Fruit fly (Drosophila melanogaster) whole organism, embryonic: ENCODE results near the gene Send2.

Experiments used
- Atf6 ChIP-seq: fragments of 200-800 bp; sonication (Bioruptor generic); IDR thresholded peaks from 2 replicates; pipeline ENCODE4 v1.3.6; 2022; ENCODE audit warnings: missing biosample characterization, missing genetic modification characterization
- CG10959 ChIP-seq: fragments of 200-800 bp; sonication (Bioruptor generic); IDR thresholded peaks from 2 replicates; pipeline ENCODE4 v1.3.6; 2022; ENCODE audit warnings: missing biosample characterization, missing genetic modification characterization
- CG12659 ChIP-seq: fragments of 200-800 bp; sonication (Bioruptor generic); optimal IDR thresholded peaks from 3 replicates; lab custom pipeline; 2017; ENCODE audit warnings: mild to moderate bottlenecking, missing biosample characterization, missing genetic modification reagents, missing genetic modification characterization
- CG12942 ChIP-seq: fragments of 200-800 bp; sonication (Bioruptor generic); optimal IDR thresholded peaks from 3 replicates; lab custom pipeline; 2016; ENCODE audit warnings: missing biosample characterization, missing genetic modification characterization
- CG13123 ChIP-seq: fragments of 200-800 bp; sonication (Bioruptor generic); optimal IDR thresholded peaks from 2 replicates; lab custom pipeline; 2016; ENCODE audit warnings: missing biosample characterization, missing genetic modification characterization
- CG14860 ChIP-seq: fragments of 200-800 bp; sonication (Bioruptor generic); IDR thresholded peaks from 3 replicates; pipeline ENCODE4 v1.3.6; 2022; ENCODE audit warnings: missing biosample characterization, missing genetic modification characterization; ENCODE audit not compliant: partially characterized antibody
- CG15269 ChIP-seq: fragments of 200-800 bp; sonication (Bioruptor generic); optimal IDR thresholded peaks from 2 replicates; lab custom pipeline; 2018; ENCODE audit warnings: missing biosample characterization, mild to moderate bottlenecking, missing genetic modification characterization, moderate library complexity
- CG16815 ChIP-seq: fragments of 200-800 bp; sonication (Bioruptor generic); optimal IDR thresholded peaks from 3 replicates; lab custom pipeline; 2017; ENCODE audit warnings: missing biosample characterization, mild to moderate bottlenecking, missing genetic modification characterization
- CG17829 ChIP-seq: fragments of 200-800 bp; optimal IDR thresholded peaks from 2 replicates; lab custom pipeline; 2019; ENCODE audit warnings: missing biosample characterization, mild to moderate bottlenecking, missing genetic modification characterization, moderate library complexity
- CG2889 ChIP-seq: fragments of 200-800 bp; sonication (Bioruptor generic); IDR thresholded peaks from 3 replicates; pipeline ENCODE4 v1.3.6; 2022; ENCODE audit warnings: missing biosample characterization, missing genetic modification characterization
- CG32532 ChIP-seq: fragments of 200-800 bp; sonication (Bioruptor generic); IDR thresholded peaks from 2 replicates; pipeline ENCODE4 v1.3.6; 2022; ENCODE audit warnings: missing biosample characterization, missing genetic modification characterization
- CG4282 ChIP-seq: fragments of 200-800 bp; sonication (Bioruptor generic); optimal IDR thresholded peaks from 2 replicates; lab custom pipeline; 2016; ENCODE audit warnings: missing biosample characterization, missing genetic modification characterization
- CG8924 ChIP-seq: fragments of 200-800 bp; optimal IDR thresholded peaks from 3 replicates; lab custom pipeline; 2019; ENCODE audit warnings: missing biosample characterization, mild to moderate bottlenecking, missing genetic modification characterization, moderate library complexity
- Dref ChIP-seq: fragments of 200-800 bp; sonication (Bioruptor generic); IDR thresholded peaks from 2 replicates; pipeline ENCODE4 v1.3.6; 2022; ENCODE audit warnings: missing biosample characterization, missing genetic modification characterization
- ERR ChIP-seq: fragments of 200-800 bp; sonication (Bioruptor generic); optimal IDR thresholded peaks from 2 replicates; lab custom pipeline; 2016; ENCODE audit warnings: missing biosample characterization, missing genetic modification characterization
- Hand ChIP-seq: fragments of 200-800 bp; sonication (Bioruptor generic); optimal IDR thresholded peaks from 2 replicates; lab custom pipeline; 2017; ENCODE audit warnings: mild to moderate bottlenecking, missing biosample characterization, missing genetic modification reagents, missing genetic modification characterization
- HmgZ ChIP-seq: fragments of 200-800 bp; sonication (Bioruptor generic); optimal IDR thresholded peaks from 2 replicates; lab custom pipeline; 2018; ENCODE audit warnings: missing biosample characterization, mild to moderate bottlenecking, missing genetic modification characterization
- Hsf ChIP-seq: fragments of 200-800 bp; sonication (Bioruptor generic); optimal IDR thresholded peaks from 3 replicates; lab custom pipeline; 2016; ENCODE audit warnings: missing biosample characterization, missing genetic modification characterization
- MESR4 ChIP-seq: fragments of 200-800 bp; sonication (Bioruptor generic); optimal IDR thresholded peaks from 2 replicates; lab custom pipeline; 2018; ENCODE audit warnings: missing biosample characterization, mild to moderate bottlenecking, missing genetic modification characterization, moderate library complexity
- Mad ChIP-seq: fragments of 200-800 bp; sonication (Bioruptor generic); optimal IDR thresholded peaks from 2 replicates; lab custom pipeline; 2016; ENCODE audit warnings: missing biosample characterization, missing genetic modification characterization
- Med ChIP-seq: fragments of 200-800 bp; sonication (Bioruptor generic); peaks from one replicate; lab custom pipeline; 2016; ENCODE audit warnings: missing biosample characterization, missing genetic modification characterization, mild to moderate bottlenecking, inconsistent platforms, moderate library complexity
- Oli ChIP-seq: fragments of 200-800 bp; sonication (Bioruptor generic); optimal IDR thresholded peaks from 2 replicates; lab custom pipeline; 2018; ENCODE audit warnings: missing biosample characterization, mild to moderate bottlenecking, missing genetic modification characterization, moderate library complexity
- Poxn ChIP-seq: fragments of 200-800 bp; sonication (Bioruptor generic); IDR thresholded peaks from 2 replicates; pipeline ENCODE4 v1.3.6; 2022; ENCODE audit warnings: missing biosample characterization, missing genetic modification characterization
- Ptx1 ChIP-seq: fragments of 200-800 bp; sonication (Bioruptor generic); IDR thresholded peaks from 2 replicates; pipeline ENCODE4 v1.3.6; 2022; ENCODE audit warnings: missing biosample characterization, missing genetic modification characterization
- Ssrp ChIP-seq: fragments of 200-800 bp; sonication (Bioruptor generic); optimal IDR thresholded peaks from 2 replicates; lab custom pipeline; 2018; ENCODE audit warnings: missing biosample characterization, mild to moderate bottlenecking, missing genetic modification characterization, moderate library complexity
- Xrp1 ChIP-seq: fragments of 200-800 bp; sonication (Bioruptor generic); IDR thresholded peaks from 2 replicates; pipeline ENCODE4 v1.3.6; 2022; ENCODE audit warnings: missing biosample characterization, missing genetic modification characterization
- aop ChIP-seq: fragments of 200-800 bp; sonication (Bioruptor generic); IDR thresholded peaks from 2 replicates; pipeline ENCODE4 v1.3.6; 2022; ENCODE audit warnings: missing biosample characterization, missing genetic modification characterization
- az2 ChIP-seq: fragments of 200-800 bp; sonication (Bioruptor generic); optimal IDR thresholded peaks from 3 replicates; lab custom pipeline; 2016; ENCODE audit warnings: missing biosample characterization, missing genetic modification characterization
- bbx ChIP-seq: fragments of 200-800 bp; sonication (Bioruptor generic); IDR thresholded peaks from 2 replicates; pipeline ENCODE4 v1.3.6; 2022; ENCODE audit warnings: missing biosample characterization, missing genetic modification characterization; ENCODE audit not compliant: partially characterized antibody
- btn ChIP-seq: fragments of 200-800 bp; sonication (Bioruptor generic); optimal IDR thresholded peaks from 2 replicates; lab custom pipeline; 2016; ENCODE audit warnings: missing biosample characterization, missing genetic modification characterization
- chn ChIP-seq: fragments of 200-800 bp; sonication (Bioruptor generic); optimal IDR thresholded peaks from 2 replicates; lab custom pipeline; 2016; ENCODE audit warnings: missing biosample characterization, missing genetic modification characterization
- crc ChIP-seq: fragments of 200-800 bp; sonication (Bioruptor generic); optimal IDR thresholded peaks from 2 replicates; lab custom pipeline; 2016; ENCODE audit warnings: missing biosample characterization, missing genetic modification characterization
- croc ChIP-seq: fragments of 200-800 bp; sonication (Bioruptor generic); conservative IDR thresholded peaks from 3 replicates; pipeline ENCODE4 v1.3.6; 2022; ENCODE audit warnings: missing biosample characterization, missing genetic modification characterization
- danr ChIP-seq: fragments of 200-800 bp; sonication (Bioruptor generic); IDR thresholded peaks from 2 replicates; pipeline ENCODE4 v1.3.6; 2022; ENCODE audit warnings: missing biosample characterization, missing genetic modification characterization
- ems ChIP-seq: fragments of 200-800 bp; sonication (Bioruptor generic); optimal IDR thresholded peaks from 3 replicates; lab custom pipeline; 2016; ENCODE audit warnings: missing biosample characterization, missing genetic modification characterization
- ewg ChIP-seq: fragments of 200-800 bp; sonication (Bioruptor generic); optimal IDR thresholded peaks from 3 replicates; lab custom pipeline; 2017; ENCODE audit warnings: mild to moderate bottlenecking, missing biosample characterization, missing genetic modification reagents, missing genetic modification characterization
- fd3F ChIP-seq: fragments of 200-800 bp; sonication (Bioruptor generic); optimal IDR thresholded peaks from 2 replicates; lab custom pipeline; 2018; ENCODE audit warnings: missing biosample characterization, mild to moderate bottlenecking, missing genetic modification characterization, moderate library complexity
- klu ChIP-seq: fragments of 200-800 bp; sonication (Bioruptor generic); IDR thresholded peaks from 2 replicates; pipeline ENCODE4 v1.3.6; 2022; ENCODE audit warnings: missing biosample characterization, missing genetic modification characterization
- kni ChIP-seq: fragments of 200-800 bp; sonication (Bioruptor generic); optimal IDR thresholded peaks from 3 replicates; lab custom pipeline; 2017; ENCODE audit warnings: mild to moderate bottlenecking, missing biosample characterization, missing genetic modification reagents, missing genetic modification characterization
- lab ChIP-seq: fragments of 200-800 bp; sonication (Bioruptor generic); optimal IDR thresholded peaks from 3 replicates; lab custom pipeline; 2017; ENCODE audit warnings: missing biosample characterization, missing genetic modification characterization, mild to moderate bottlenecking, moderate library complexity, missing genetic modification reagents
- pan ChIP-seq, 4 experiments: fragments of >200 bp in 3 of 4; fragments of 200-800 bp in 1 of 4; sonication (Bioruptor generic) in 1 of 4; optimal IDR thresholded peaks in 3 of 4; IDR thresholded peaks in 1 of 4; 2 replicates each; pipeline versions ENCODE4 v1.3.6 to Lab custom; 2017 to 2022; ENCODE audit warnings: missing biosample characterization in 2 of 4, missing genetic modification characterization in 2 of 4, mixed read lengths in 1 of 4
- pita ChIP-seq: fragments of 200-800 bp; sonication (Bioruptor generic); optimal IDR thresholded peaks from 2 replicates; lab custom pipeline; 2017; ENCODE audit warnings: missing biosample characterization, mild to moderate bottlenecking, missing genetic modification characterization
- psq ChIP-seq: fragments of 200-800 bp; sonication (Bioruptor generic); optimal IDR thresholded peaks from 2 replicates; lab custom pipeline; 2017; ENCODE audit warnings: missing biosample characterization, missing genetic modification characterization
- row ChIP-seq: fragments of 200-800 bp; sonication (Bioruptor generic); IDR thresholded peaks from 3 replicates; pipeline ENCODE4 v1.3.6; 2022; ENCODE audit warnings: missing biosample characterization, missing genetic modification characterization
- schlank ChIP-seq: fragments of 200-800 bp; sonication (Bioruptor generic); optimal IDR thresholded peaks from 2 replicates; lab custom pipeline; 2018; ENCODE audit warnings: missing biosample characterization, mild to moderate bottlenecking, missing genetic modification characterization
- sd ChIP-seq: fragments of 200-800 bp; sonication (Bioruptor generic); optimal IDR thresholded peaks from 3 replicates; lab custom pipeline; 2018; ENCODE audit warnings: missing biosample characterization, mild to moderate bottlenecking, missing genetic modification characterization, moderate library complexity
- sug ChIP-seq: fragments of 200-800 bp; optimal IDR thresholded peaks from 2 replicates; lab custom pipeline; 2019; ENCODE audit warnings: missing biosample characterization, mild to moderate bottlenecking, missing genetic modification characterization, moderate library complexity
- tll ChIP-seq, 2 experiments: fragments of 200-800 bp in 1 of 2; fragments of >200 bp in 1 of 2; sonication (Bioruptor generic) in 1 of 2; optimal IDR thresholded peaks; 2 replicates each; lab custom pipeline; 2017 to 2019; ENCODE audit warnings: missing biosample characterization in 2 of 2, missing genetic modification characterization in 2 of 2, mild to moderate bottlenecking in 1 of 2, moderate library complexity in 1 of 2
- zf30C ChIP-seq: fragments of 200-800 bp; sonication (Bioruptor generic); optimal IDR thresholded peaks from 3 replicates; lab custom pipeline; 2018; ENCODE audit warnings: missing biosample characterization, mild to moderate bottlenecking, missing genetic modification characterization
- zfh1 ChIP-seq: fragments of 200-800 bp; sonication (Bioruptor generic); IDR thresholded peaks from 3 replicates; pipeline ENCODE4 v1.3.6; 2022; ENCODE audit warnings: missing biosample characterization, missing genetic modification characterization

The Send2 gene

dm6 chr2L:14361736-14362180, 15.3 kb upstream of the Send2 start, which contains the start of gene spel1 (continued):
- TF ChIP-seq pan (optimal IDR thresholded peaks at IDR 0.05; lab: Kevin White, UChicago) (no peak), pan (GFP tag; optimal IDR thresholded peaks at IDR 0.05 in 1 of 2, IDR thresholded peaks at IDR 0.05 in 1 of 2) (peak in 1 of 2 experiments; percentile 85), Hand (GFP tag; lab: Kevin White, UChicago) (no peak), zfh1 (GFP tag; lab: Robert Waterston, UW) (peak; percentile 71; the same call in 2 of the 3 replicates), CG12942 (GFP tag; lab: Kevin White, UChicago) (peak; percentile 51), sd (tag; lab: Kevin White, UChicago) (peak; percentile 42), zf30C (GFP tag; lab: Kevin White, UChicago) (peak; percentile 91), schlank (tag; lab: Kevin White, UChicago) (no peak), danr (no peak), CG14860 (GFP tag; lab: Robert Waterston, UW) (no peak), Oli (tag; lab: Kevin White, UChicago) (peak; percentile 75), Med (peak; percentile 75), bbx (GFP tag; lab: Robert Waterston, UW) (no peak), MESR4 (GFP tag; lab: Kevin White, UChicago) (peak; percentile 36), aop (GFP tag; lab: Robert Waterston, UW) (no peak), tll (GFP tag; optimal IDR thresholded peaks at IDR 0.05; lab: Kevin White, UChicago) (no peak), Atf6 (GFP tag; lab: Robert Waterston, UW) (peak; percentile 84), lab (GFP tag; lab: Kevin White, UChicago) (peak; percentile 80), fd3F (GFP tag; lab: Kevin White, UChicago) (peak; percentile 76), sug (tag; lab: Kevin White, UChicago) (peak; percentile 68), kni (GFP tag; lab: Kevin White, UChicago) (no peak), CG17829 (tag; lab: Kevin White, UChicago) (peak; percentile 88), psq (GFP tag; lab: Kevin White, UChicago) (peak; percentile 57), CG13123 (peak; percentile 41), Ssrp (tag; lab: Kevin White, UChicago) (peak; percentile 81), ewg (peak; percentile 34), ERR (GFP tag; lab: Kevin White, UChicago) (no peak), Mad (GFP tag; lab: Kevin White, UChicago) (no peak), CG16815 (GFP tag; lab: Kevin White, UChicago) (peak; percentile 31), Ptx1 (GFP tag; lab: Robert Waterston, UW) (peak; percentile 80), chn (GFP tag; lab: Kevin White, UChicago) (no peak), crc (GFP tag; lab: Kevin White, UChicago) (no peak), Dref (GFP tag; lab: Robert Waterston, UW) (no peak), Hsf (peak; percentile 59), Xrp1 (GFP tag; lab: Robert Waterston, UW) (peak; percentile 91), HmgZ (peak; percentile 60), az2 (GFP tag; lab: Kevin White, UChicago) (peak; percentile 69), btn (GFP tag; lab: Kevin White, UChicago) (no peak), CG32532 (GFP tag; lab: Robert Waterston, UW) (peak; percentile 91), pita (GFP tag; lab: Kevin White, UChicago) (no peak), CG15269 (tag; lab: Kevin White, UChicago) (peak; percentile 88), CG8924 (tag; lab: Kevin White, UChicago) (peak; percentile 86), ems (GFP tag; lab: Kevin White, UChicago) (peak; percentile 24), CG10959 (GFP tag; lab: Robert Waterston, UW) (no peak), CG2889 (peak; percentile 53; the same call in 1 of the 3 replicates), CG12659 (GFP tag; lab: Kevin White, UChicago) (peak; percentile 72), row (peak; percentile 85), klu (GFP tag; lab: Robert Waterston, UW) (peak; percentile 54; the same call in 1 of the 2 replicates), Poxn (GFP tag; lab: Robert Waterston, UW) (0 out of 2 replicates have a peak, but pooled peaks have one; percentile 19), CG4282 (GFP tag; lab: Kevin White, UChicago) (no peak), croc (GFP tag; lab: Robert Waterston, UW) (peak; percentile 45)
